Worm (Caenorhabditis elegans) whole organism, young adult: Measurements from ENCODE around the gene F14D2.5.
A peak's percentile ranks its signal among the peaks of the same experiment; 100 is the strongest.

Experiments
- C17E4.6 ChIP-seq: fragments of 200-800 bp; sonication (Bioruptor generic); IDR thresholded peaks from 2 replicates; pipeline ENCODE4 v1.3.6; 2022; ENCODE audit warnings: missing genetic modification reagents, missing genetic modification characterization, missing compliant biosample characterization
- D2030.7 ChIP-seq: fragments of 200-800 bp; sonication (Bioruptor generic); IDR thresholded peaks from 2 replicates; pipeline ENCODE4 v1.3.6; 2022; ENCODE audit warnings: missing genetic modification reagents, missing genetic modification characterization, missing compliant biosample characterization
- F22D6.2 ChIP-seq: sonication (generic microtip); optimal IDR thresholded peaks from 2 replicates; lab custom pipeline; 2016; ENCODE audit warnings: mild to moderate bottlenecking, missing genetic modification characterization, missing compliant biosample characterization
- F33H1.4 ChIP-seq: fragments of 200-800 bp; sonication (Bioruptor generic); IDR thresholded peaks from 2 replicates; pipeline ENCODE4 v1.3.6; 2022; ENCODE audit warnings: missing genetic modification reagents, missing genetic modification characterization, missing compliant biosample characterization
- F39B2.1 ChIP-seq: fragments of 200-800 bp; sonication (Bioruptor generic); IDR thresholded peaks from 2 replicates; pipeline ENCODE4 v1.3.6; 2022; ENCODE audit warnings: missing genetic modification reagents, missing genetic modification characterization, missing compliant biosample characterization
- F57C9.4 ChIP-seq: sonication (generic microtip); optimal IDR thresholded peaks from 2 replicates; lab custom pipeline; 2017; ENCODE audit warnings: mild to moderate bottlenecking, missing genetic modification characterization, missing compliant biosample characterization
- K11D2.4 ChIP-seq: fragments of 200-800 bp; sonication (Bioruptor generic); IDR thresholded peaks from 2 replicates; pipeline ENCODE4 v1.3.6; 2022; ENCODE audit warnings: missing genetic modification reagents, missing genetic modification characterization, missing compliant biosample characterization
- Y53F4B.3 ChIP-seq: fragments of 200-800 bp; sonication (Bioruptor generic); IDR thresholded peaks from 2 replicates; pipeline ENCODE4 v1.3.6; 2022; ENCODE audit warnings: missing genetic modification reagents, missing genetic modification characterization, missing compliant biosample characterization
- Y67H2A.10 ChIP-seq: fragments of 200-800 bp; sonication (Bioruptor generic); conservative IDR thresholded peaks from 2 replicates; pipeline ENCODE4 v1.3.6; 2022; ENCODE audit warnings: missing genetic modification reagents, missing genetic modification characterization, missing compliant biosample characterization
- Y95B8A.8 ChIP-seq: fragments of 200-800 bp; sonication (Bioruptor generic); IDR thresholded peaks from 2 replicates; pipeline ENCODE4 v1.3.6; 2022; ENCODE audit warnings: missing genetic modification reagents, missing genetic modification characterization, missing compliant biosample characterization
- dpff-1 ChIP-seq: sonication (generic microtip); optimal IDR thresholded peaks from 2 replicates; lab custom pipeline; 2017; ENCODE audit warnings: mild to moderate bottlenecking, missing genetic modification characterization, missing compliant biosample characterization
- egl-44 ChIP-seq: fragments of 200-800 bp; sonication (Bioruptor generic); IDR thresholded peaks from 2 replicates; pipeline ENCODE4 v1.3.6; 2022; ENCODE audit warnings: missing genetic modification reagents, missing genetic modification characterization, missing compliant biosample characterization
- egrh-3 ChIP-seq: fragments of 200-800 bp; sonication (Bioruptor generic); IDR thresholded peaks from 2 replicates; pipeline ENCODE4 v1.3.6; 2022; ENCODE audit warnings: missing genetic modification reagents, missing genetic modification characterization, missing compliant biosample characterization
- hmg-1.2 ChIP-seq: fragments of 200-800 bp; sonication (Bioruptor generic); IDR thresholded peaks from 2 replicates; pipeline ENCODE4 v1.3.6; 2022; ENCODE audit warnings: missing genetic modification reagents, missing genetic modification characterization, missing compliant biosample characterization
- hmg-20 ChIP-seq: fragments of 200-800 bp; sonication (Bioruptor generic); IDR thresholded peaks from 2 replicates; pipeline ENCODE4 v1.3.6; 2022; ENCODE audit warnings: missing genetic modification reagents, missing genetic modification characterization, missing compliant biosample characterization
- let-607 ChIP-seq, 2 experiments: fragments of 200-800 bp in 1 of 2; sonication (Bioruptor generic) in 1 of 2; sonication (generic microtip) in 1 of 2; optimal IDR thresholded peaks; 2 replicates each; lab custom pipeline; 2016 to 2018; ENCODE audit warnings: mild to moderate bottlenecking in 2 of 2, missing compliant biosample characterization in 2 of 2, missing genetic modification characterization in 2 of 2, moderate library complexity in 2 of 2, missing genotype in 1 of 2
- lin-26 ChIP-seq: fragments of 200-800 bp; sonication (Bioruptor generic); IDR thresholded peaks from 2 replicates; pipeline ENCODE4 v1.3.6; 2022; ENCODE audit warnings: missing genetic modification reagents, missing genetic modification characterization, missing compliant biosample characterization
- lin-35 ChIP-seq, 3 experiments: fragments of 150-350 bp in 2 of 3; sonication (generic microtip) in 1 of 3; optimal IDR thresholded peaks; 2 replicates each; lab custom pipeline; 2014 to 2018; ENCODE audit warnings: missing biosample characterization in 3 of 3, missing genetic modification characterization in 3 of 3, missing genetic modification reagents in 3 of 3
- lsl-1 ChIP-seq: fragments of 200-800 bp; sonication (Bioruptor generic); optimal IDR thresholded peaks from 2 replicates; lab custom pipeline; 2018; ENCODE audit warnings: mild to moderate bottlenecking, missing genetic modification characterization, moderate library complexity, missing compliant biosample characterization
- madf-3 ChIP-seq: fragments of 200-800 bp; sonication (Bioruptor generic); IDR thresholded peaks from 2 replicates; pipeline ENCODE4 v1.3.6; 2022; ENCODE audit warnings: missing genetic modification reagents, missing genetic modification characterization, missing compliant biosample characterization
- mes-4 ChIP-seq: sonication (generic microtip); optimal IDR thresholded peaks from 2 replicates; lab custom pipeline; 2016; ENCODE audit warnings: missing genotype, missing genetic modification characterization, missing compliant biosample characterization
- pbrm-1 ChIP-seq: fragments of 200-800 bp; sonication (Bioruptor generic); IDR thresholded peaks from 2 replicates; pipeline ENCODE4 v1.3.6; 2022; ENCODE audit warnings: missing genetic modification reagents, missing genetic modification characterization, missing compliant biosample characterization
- pha-4 ChIP-seq: fragments of 150-350 bp; sonication (generic microtip); optimal IDR thresholded peaks from 2 replicates; lab custom pipeline; 2014; ENCODE audit warnings: missing biosample characterization, missing genetic modification reagents, missing genetic modification characterization
- repo-1 ChIP-seq: sonication (generic microtip); optimal IDR thresholded peaks from 2 replicates; lab custom pipeline; 2017; ENCODE audit warnings: mild to moderate bottlenecking, missing genetic modification characterization, missing compliant biosample characterization
- sea-2 ChIP-seq: fragments of 200-800 bp; sonication (Bioruptor generic); IDR thresholded peaks from 2 replicates; pipeline ENCODE4 v1.3.6; 2022; ENCODE audit warnings: missing genetic modification characterization, missing compliant biosample characterization
- snpc-1.1 ChIP-seq: sonication (generic microtip); optimal IDR thresholded peaks from 2 replicates; lab custom pipeline; 2017; ENCODE audit warnings: missing genetic modification characterization, mild to moderate bottlenecking, missing compliant biosample characterization, antibody characterized with exemption, moderate library complexity, missing genotype, missing genetic modification reagents; ENCODE audit not compliant: insufficient read depth
- snpc-3.4 ChIP-seq: sonication (generic microtip); optimal IDR thresholded peaks from 2 replicates; lab custom pipeline; 2017; ENCODE audit warnings: missing genetic modification characterization, mild to moderate bottlenecking, missing compliant biosample characterization, antibody characterized with exemption, moderate library complexity, missing genotype, missing genetic modification reagents
- somi-1 ChIP-seq: fragments of 200-800 bp; sonication (Bioruptor generic); optimal IDR thresholded peaks from 2 replicates; lab custom pipeline; 2018; ENCODE audit warnings: mild to moderate bottlenecking, missing genetic modification characterization, missing compliant biosample characterization
- tbx-9 ChIP-seq: sonication (generic microtip); optimal IDR thresholded peaks from 2 replicates; lab custom pipeline; 2016; ENCODE audit warnings: borderline replicate concordance, missing genetic modification characterization, inconsistent platforms, missing compliant biosample characterization
- unc-62 ChIP-seq: fragments of 150-350 bp; optimal IDR thresholded peaks from 2 replicates; lab custom pipeline; 2014; ENCODE audit warnings: missing biosample characterization, missing genetic modification reagents, missing genetic modification characterization
- zfh-2 ChIP-seq: fragments of 200-800 bp; sonication (Bioruptor generic); conservative IDR thresholded peaks from 2 replicates; pipeline ENCODE4 v1.3.6; 2022; ENCODE audit warnings: missing genetic modification reagents, missing genetic modification characterization, missing compliant biosample characterization
- ztf-22 ChIP-seq: fragments of 200-800 bp; sonication (Bioruptor generic); optimal IDR thresholded peaks from 2 replicates; lab custom pipeline; 2018; ENCODE audit warnings: mild to moderate bottlenecking, missing genetic modification characterization, moderate library complexity, missing compliant biosample characterization

The F14D2.5 gene

DNA sequence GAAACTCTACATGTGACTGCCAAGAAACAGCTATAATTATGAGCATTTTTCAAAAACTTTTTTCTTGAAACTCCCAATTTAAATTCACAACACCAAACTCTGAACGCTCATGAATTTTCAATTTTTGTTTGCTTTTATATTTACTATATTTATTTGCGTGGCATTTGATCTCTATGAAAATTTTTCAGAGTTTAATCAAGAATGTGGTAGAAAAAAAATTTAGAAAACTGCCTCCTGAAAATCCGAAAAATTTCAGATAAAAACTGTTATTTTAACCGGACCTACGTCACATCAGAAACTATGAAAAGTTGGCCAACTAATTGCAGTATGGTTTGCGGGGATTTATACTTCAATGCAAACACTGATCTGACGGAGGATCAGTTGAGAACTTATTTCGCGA is 8.3 kb upstream of the F14D2.5 start, which contains the start of gene irld-27:
Gene irld-27 (plus strand): TSS at position 301 of the 400 bp plus-strand sequence.
- TF ChIP-seq hmg-1.2 (GFP tag; lab: Robert Waterston, UW) (no peak), Y67H2A.10 (GFP tag; lab: Robert Waterston, UW) (no peak), repo-1 (tag; lab: Kevin White, UChicago) (no peak), lin-35 (GFP tag; optimal IDR thresholded peaks at IDR 0.05; lab: Kevin White, UChicago) (no peak), unc-62 (GFP tag; lab: Kevin White, UChicago) (no peak), K11D2.4 (GFP tag; lab: Robert Waterston, UW) (no peak), Y95B8A.8 (no peak), F33H1.4 (GFP tag; lab: Robert Waterston, UW) (no peak), somi-1 (no peak), lin-26 (GFP tag; lab: Robert Waterston, UW) (no peak), F22D6.2 (tag; lab: Kevin White, UChicago) (no peak)

DNA sequence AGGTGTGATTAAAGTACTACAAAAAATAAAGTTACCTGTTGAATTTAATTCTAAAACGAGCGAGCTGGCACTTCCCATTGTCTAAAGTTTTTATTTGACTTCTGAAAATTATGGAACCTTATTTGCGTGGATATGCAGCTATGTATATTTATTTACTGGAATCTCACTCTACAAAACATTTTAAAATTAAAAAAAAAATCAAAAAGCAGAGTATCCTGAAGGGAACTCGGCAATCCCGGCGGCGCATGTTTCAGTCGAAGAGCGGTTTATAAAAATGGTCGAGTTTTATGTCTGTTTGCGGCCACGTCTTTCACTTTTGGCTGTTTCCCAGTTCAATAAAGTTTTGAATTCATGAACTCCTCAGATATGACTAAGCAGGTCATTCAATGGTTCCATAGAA is 3.3 kb upstream of the F14D2.5 start, which contains the start of gene F14D2.19:
Gene F14D2.19 (minus strand): TSS at position 101 of the 400 bp plus-strand sequence.
- no peak for TF ChIP-seq madf-3 (GFP tag; lab: Robert Waterston, UW)

DNA sequence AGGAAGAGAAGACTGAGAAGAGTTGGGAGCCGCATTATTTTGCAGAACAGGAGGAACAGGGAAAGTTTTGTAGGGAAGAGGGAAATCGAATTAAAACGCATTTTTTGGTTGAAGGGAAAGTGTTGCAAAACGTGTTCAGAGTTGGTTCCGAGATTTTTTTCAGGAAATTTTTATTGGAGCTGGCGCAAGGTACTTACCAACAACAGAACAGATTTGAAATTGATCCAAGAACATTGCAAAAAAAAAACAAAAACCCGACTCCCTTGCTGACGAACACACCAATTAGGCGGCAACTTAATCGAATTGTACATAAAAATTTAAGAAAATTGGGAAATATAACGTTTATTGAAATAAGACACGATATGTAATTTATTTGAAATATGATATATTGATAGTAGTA is 1.8 kb upstream of the F14D2.5 start, which contains the start of gene F14D2.7:
Gene F14D2.7 (minus strand): TSS at position 101 of the 400 bp plus-strand sequence.
- TF ChIP-seq Y67H2A.10 (GFP tag; lab: Robert Waterston, UW) (no peak), hmg-20 (no peak), dpff-1 (tag; lab: Kevin White, UChicago) (no peak), lsl-1 (no peak), snpc-1.1 (tag; lab: Kevin White, UChicago) (no peak), tbx-9 (tag; lab: Kevin White, UChicago) (no peak), zfh-2 (GFP tag; lab: Robert Waterston, UW) (no peak), let-607 (tag; optimal IDR thresholded peaks at IDR 0.05; lab: Kevin White, UChicago) (no peak), D2030.7 (GFP tag; lab: Robert Waterston, UW) (no peak), mes-4 (tag; lab: Kevin White, UChicago) (no peak), sea-2 (GFP tag; lab: Robert Waterston, UW) (no peak), pbrm-1 (GFP tag; lab: Robert Waterston, UW) (no peak), Y53F4B.3 (no peak), C17E4.6 (no peak), F57C9.4 (tag; lab: Kevin White, UChicago) (no peak), F39B2.1 (GFP tag; lab: Robert Waterston, UW) (no peak), snpc-3.4 (no peak), ztf-22 (GFP tag; lab: Kevin White, UChicago) (no peak), pha-4 (tag; lab: Kevin White, UChicago) (no peak), egl-44 (GFP tag; lab: Robert Waterston, UW) (no peak)

DNA sequence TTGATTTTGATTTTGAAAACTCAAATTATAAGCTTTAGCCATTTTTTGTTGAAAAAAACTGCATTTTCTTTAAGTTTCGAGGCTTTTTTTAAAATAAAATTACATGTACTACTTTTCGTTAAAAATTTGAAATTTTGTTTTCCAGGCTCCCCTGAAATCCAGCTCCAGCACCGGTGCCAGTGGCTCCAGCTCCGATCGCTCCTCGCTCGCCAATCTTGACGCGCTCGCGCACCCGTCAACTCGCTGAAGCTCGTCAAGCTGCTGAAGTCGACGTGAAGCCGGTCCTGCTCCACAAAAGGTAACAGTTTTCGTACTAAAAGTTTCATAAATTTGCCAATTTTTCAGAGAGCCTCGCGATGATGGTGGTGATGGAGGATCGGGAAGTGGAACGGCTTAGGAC is 467 bp downstream of the F14D2.5 start:
- TF ChIP-seq zfh-2 (GFP tag; lab: Robert Waterston, UW) (peak; percentile 72), egrh-3 (peak; percentile 73), Y95B8A.8 (0 out of 2 replicates have a peak, but pooled peaks have one; percentile 18), lin-35 (GFP tag; optimal IDR thresholded peaks at IDR 0.05; lab: Kevin White, UChicago) (no peak)
